Worm (Caenorhabditis elegans): ENCODE measurements around the gene vha-9.

vha-9 gene

DNA sequence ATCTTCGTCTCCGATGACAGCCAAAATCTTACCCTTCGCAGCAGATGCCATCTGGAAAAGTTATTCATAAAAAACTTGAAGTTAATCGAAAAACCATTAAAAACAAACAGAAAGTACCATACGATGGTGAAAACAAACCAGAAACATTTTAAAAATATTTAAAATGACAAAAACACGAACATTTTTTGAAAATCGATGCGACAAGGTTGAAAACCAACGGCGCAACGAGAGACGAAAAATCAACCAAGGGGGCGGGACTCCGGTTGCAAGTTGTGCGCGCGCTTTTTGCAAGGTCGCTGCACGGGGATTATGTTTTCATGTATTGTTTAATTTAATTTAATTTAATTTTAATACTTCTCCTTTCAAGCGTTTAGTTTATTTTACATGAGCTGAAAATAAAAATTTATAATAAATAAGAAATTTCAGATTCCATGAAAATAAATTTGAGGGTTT lies at the start of gene vha-9:
Gene vha-9, minus strand, starts transcription at position 51 of the 453 bp plus-strand sequence.
- TF ChIP-seq F13C5.2 (tag; optimal IDR thresholded peaks at IDR 0.05) (peak; percentile 36), hmg-4 (GFP tag; optimal IDR thresholded peaks at IDR 0.05) (peak; percentile 43), pes-1 (GFP tag; IDR thresholded peaks at IDR 0.05) (no peak; the same call in 1 of the 2 replicates), B0310.2 (tag; optimal IDR thresholded peaks at IDR 0.05) (no peak), ceh-36 (tag; optimal IDR thresholded peaks at IDR 0.05) (peak; percentile 67), scrt-1 (GFP tag; IDR thresholded peaks at IDR 0.05) (peak; percentile 29; the same call in 1 of the 2 replicates)

ce11 chrII:10351963-10352362 lies 48.5 kb upstream of the vha-9 start, which contains the start of gene C07E3.8:
TSS of gene C07E3.8 (plus strand) at chrII:10352263.
- no peak for TF ChIP-seq pes-1 (GFP tag; IDR thresholded peaks at IDR 0.05)
- TF ChIP-seq B0310.2 (tag; optimal IDR thresholded peaks at IDR 0.05) = no peak
- TF ChIP-seq F13C5.2 (tag; optimal IDR thresholded peaks at IDR 0.05) = no peak
- TF ChIP-seq ets-7 (tag; optimal IDR thresholded peaks at IDR 0.05) = no peak
- no peak for TF ChIP-seq ceh-13 (GFP tag; optimal IDR thresholded peaks at IDR 0.05)
- no peak for TF ChIP-seq tbx-37 (GFP tag; conservative IDR thresholded peaks at IDR 0.05)
- TF ChIP-seq hmg-4 (GFP tag; optimal IDR thresholded peaks at IDR 0.05) = no peak
- TF ChIP-seq scrt-1 (GFP tag; IDR thresholded peaks at IDR 0.05) = no peak
- no peak for TF ChIP-seq sea-1 (GFP tag; conservative IDR thresholded peaks at IDR 0.05)
- no peak for TF ChIP-seq hnd-1 (tag; optimal IDR thresholded peaks at IDR 0.05)
- no peak for TF ChIP-seq flt-1 (GFP tag; IDR thresholded peaks at IDR 0.05)
- no peak for TF ChIP-seq aly-1 (tag; optimal IDR thresholded peaks at IDR 0.05)
- TF ChIP-seq tra-4 (tag; optimal IDR thresholded peaks at IDR 0.05) = no peak
- no peak for TF ChIP-seq tbx-11 (GFP tag; IDR thresholded peaks at IDR 0.05)
- no peak for TF ChIP-seq hmbx-1 (tag; optimal IDR thresholded peaks at IDR 0.05)
- TF ChIP-seq ama-1 (optimal IDR thresholded peaks at IDR 0.05) = no peak
- no peak for TF ChIP-seq ceh-36 (tag; optimal IDR thresholded peaks at IDR 0.05)

- TF ChIP-seq hmg-4 (GFP tag; optimal IDR thresholded peaks at IDR 0.05) = no peak
- no peak for TF ChIP-seq ama-1 (optimal IDR thresholded peaks at IDR 0.05)
- no peak for TF ChIP-seq flt-1 (GFP tag; IDR thresholded peaks at IDR 0.05)
- no peak for TF ChIP-seq B0310.2 (tag; optimal IDR thresholded peaks at IDR 0.05)
- no peak for TF ChIP-seq hmbx-1 (tag; optimal IDR thresholded peaks at IDR 0.05)
- TF ChIP-seq aly-1 (tag; optimal IDR thresholded peaks at IDR 0.05) = no peak
- TF ChIP-seq tra-4 (tag; optimal IDR thresholded peaks at IDR 0.05) = no peak
- TF ChIP-seq sea-1 (GFP tag; conservative IDR thresholded peaks at IDR 0.05) = no peak
- no peak for TF ChIP-seq tbx-37 (GFP tag; conservative IDR thresholded peaks at IDR 0.05)
- no peak for TF ChIP-seq scrt-1 (GFP tag; IDR thresholded peaks at IDR 0.05)
- no peak for TF ChIP-seq ets-7 (tag; optimal IDR thresholded peaks at IDR 0.05)
- TF ChIP-seq ceh-13 (GFP tag; optimal IDR thresholded peaks at IDR 0.05) = no peak
- TF ChIP-seq pes-1 (GFP tag; IDR thresholded peaks at IDR 0.05) = no peak
- TF ChIP-seq tbx-11 (GFP tag; IDR thresholded peaks at IDR 0.05) = no peak
- no peak for TF ChIP-seq F13C5.2 (tag; optimal IDR thresholded peaks at IDR 0.05)
- TF ChIP-seq hnd-1 (tag; optimal IDR thresholded peaks at IDR 0.05) = no peak
- no peak for TF ChIP-seq ceh-36 (tag; optimal IDR thresholded peaks at IDR 0.05)
Measured at ce11 chrII:10350487-10350886, 47.0 kb upstream of the vha-9 start, which contains the start of gene C07E3.9. TSS of gene C07E3.9 (plus strand) at chrII:10350756.

DNA sequence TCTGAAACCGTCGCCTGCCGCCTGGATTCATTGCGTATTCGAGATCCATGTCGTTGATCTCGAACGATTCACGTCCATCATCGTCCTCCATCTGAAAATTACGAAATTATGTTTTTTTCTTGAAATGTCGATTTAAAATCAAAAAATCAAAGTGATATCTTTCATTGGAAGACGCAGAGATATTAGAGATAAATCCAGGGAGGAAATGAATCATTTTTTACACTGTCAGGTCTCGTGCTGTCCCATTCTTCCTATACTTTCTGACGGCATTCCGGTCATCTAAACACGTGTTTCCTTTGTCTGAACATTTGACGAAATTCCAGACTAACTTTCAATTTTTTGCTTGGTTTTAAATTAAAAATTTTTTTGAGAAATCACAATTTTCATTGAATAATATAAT lies 46.4 kb upstream of the vha-9 start, which contains the start of gene stip-1:
Gene stip-1, minus strand, starts transcription at position 98 of the 400 bp plus-strand sequence.
- TF ChIP-seq flt-1 (GFP tag; IDR thresholded peaks at IDR 0.05) = no peak
- no peak for TF ChIP-seq scrt-1 (GFP tag; IDR thresholded peaks at IDR 0.05)

DNA sequence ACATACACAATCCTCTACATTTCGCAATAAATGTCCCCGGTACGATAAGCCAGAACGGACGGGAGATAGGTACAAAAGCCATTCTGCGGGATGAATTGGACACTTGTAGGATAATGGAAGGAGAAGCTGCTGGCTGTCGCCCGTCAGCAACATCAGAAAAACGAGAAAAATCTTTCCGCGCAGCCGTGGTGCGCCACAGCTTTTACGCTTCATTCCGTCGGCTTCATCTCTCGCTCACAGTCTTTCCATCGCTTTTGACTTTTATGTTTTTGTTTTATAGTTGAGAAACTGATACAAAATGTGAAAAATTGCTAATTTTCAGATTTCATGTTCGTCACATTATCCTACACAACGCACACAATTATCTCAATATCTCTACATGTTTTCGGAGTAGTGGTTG lies 42.6 kb upstream of the vha-9 start, which contains the start of gene C07E3.10:
Gene C07E3.10, plus strand, starts transcription at position 301 of the 400 bp plus-strand sequence.
- TF ChIP-seq pes-1 (GFP tag; IDR thresholded peaks at IDR 0.05) (no peak), flt-1 (GFP tag; IDR thresholded peaks at IDR 0.05) (no peak), ets-7 (tag; optimal IDR thresholded peaks at IDR 0.05) (no peak), B0310.2 (tag; optimal IDR thresholded peaks at IDR 0.05) (no peak), ama-1 (optimal IDR thresholded peaks at IDR 0.05) (no peak), tbx-37 (GFP tag; conservative IDR thresholded peaks at IDR 0.05) (no peak), hnd-1 (tag; optimal IDR thresholded peaks at IDR 0.05) (no peak), aly-1 (tag; optimal IDR thresholded peaks at IDR 0.05) (no peak), F13C5.2 (tag; optimal IDR thresholded peaks at IDR 0.05) (no peak), ceh-36 (tag; optimal IDR thresholded peaks at IDR 0.05) (no peak), sea-1 (GFP tag; conservative IDR thresholded peaks at IDR 0.05) (no peak), tra-4 (tag; optimal IDR thresholded peaks at IDR 0.05) (no peak), tbx-11 (GFP tag; IDR thresholded peaks at IDR 0.05) (no peak), hmbx-1 (tag; optimal IDR thresholded peaks at IDR 0.05) (no peak), ceh-13 (GFP tag; optimal IDR thresholded peaks at IDR 0.05) (no peak), scrt-1 (GFP tag; IDR thresholded peaks at IDR 0.05) (no peak)

DNA sequence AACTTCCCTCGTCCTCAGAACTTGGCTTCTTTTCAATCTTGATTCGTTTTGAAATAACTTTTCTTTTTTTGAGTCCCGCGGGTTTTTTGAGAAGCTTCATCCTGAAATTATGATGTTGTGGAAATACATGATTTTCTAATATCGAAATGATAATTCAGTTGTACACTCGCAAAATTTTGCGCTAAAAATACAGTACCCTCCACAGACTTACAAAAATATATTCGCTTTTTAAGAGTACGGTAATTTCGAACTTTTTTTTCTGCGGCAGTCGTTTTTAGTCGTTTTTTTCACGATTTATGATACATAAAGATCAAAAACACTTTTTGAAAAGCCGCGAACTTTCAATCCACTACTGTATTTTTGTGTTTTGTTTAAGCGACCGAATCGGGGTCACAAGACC lies 41.5 kb upstream of the vha-9 start, which contains the start of gene pro-2:
Gene pro-2, minus strand, starts transcription at position 101 of the 400 bp plus-strand sequence.
- TF ChIP-seq hmbx-1 (tag; optimal IDR thresholded peaks at IDR 0.05) (no peak), tbx-11 (GFP tag; IDR thresholded peaks at IDR 0.05) (no peak), F13C5.2 (tag; optimal IDR thresholded peaks at IDR 0.05) (no peak), sea-1 (GFP tag; conservative IDR thresholded peaks at IDR 0.05) (no peak), pes-1 (GFP tag; IDR thresholded peaks at IDR 0.05) (no peak), ceh-36 (tag; optimal IDR thresholded peaks at IDR 0.05) (no peak), flt-1 (GFP tag; IDR thresholded peaks at IDR 0.05) (no peak), ets-7 (tag; optimal IDR thresholded peaks at IDR 0.05) (no peak), scrt-1 (GFP tag; IDR thresholded peaks at IDR 0.05) (no peak), ama-1 (optimal IDR thresholded peaks at IDR 0.05) (no peak), tra-4 (tag; optimal IDR thresholded peaks at IDR 0.05) (no peak), hnd-1 (tag; optimal IDR thresholded peaks at IDR 0.05) (no peak), B0310.2 (tag; optimal IDR thresholded peaks at IDR 0.05) (no peak), tbx-37 (GFP tag; conservative IDR thresholded peaks at IDR 0.05) (no peak), ceh-13 (GFP tag; optimal IDR thresholded peaks at IDR 0.05) (no peak), hmg-4 (GFP tag; optimal IDR thresholded peaks at IDR 0.05) (no peak), aly-1 (tag; optimal IDR thresholded peaks at IDR 0.05) (no peak)

DNA sequence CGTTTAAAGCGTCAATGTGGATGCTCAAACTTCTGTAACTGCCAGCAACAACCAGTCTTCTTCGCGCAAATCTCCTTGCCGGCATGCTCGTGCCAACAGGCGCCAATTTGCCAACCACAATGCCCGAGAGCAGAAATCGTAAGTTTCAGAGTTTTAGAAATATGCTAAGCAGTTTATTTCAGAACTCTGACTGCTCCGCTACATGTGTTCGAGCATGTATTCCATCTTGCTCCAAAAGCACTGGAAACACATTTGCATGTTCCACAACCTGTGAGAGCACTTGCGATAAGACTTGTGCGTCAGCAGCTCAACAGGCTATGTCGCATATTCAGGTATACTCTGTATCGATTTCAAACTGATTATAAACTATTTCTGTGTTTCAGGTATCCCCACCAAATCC lies 26.2 kb upstream of the vha-9 start:
- no peak for TF ChIP-seq F13C5.2 (tag; optimal IDR thresholded peaks at IDR 0.05)
- TF ChIP-seq aly-1 (tag; optimal IDR thresholded peaks at IDR 0.05) = no peak
- TF ChIP-seq ama-1 (optimal IDR thresholded peaks at IDR 0.05) = no peak
- TF ChIP-seq hmg-4 (GFP tag; optimal IDR thresholded peaks at IDR 0.05) = no peak
- TF ChIP-seq pes-1 (GFP tag; IDR thresholded peaks at IDR 0.05) = no peak
- no peak for TF ChIP-seq scrt-1 (GFP tag; IDR thresholded peaks at IDR 0.05)
- no peak for TF ChIP-seq tra-4 (tag; optimal IDR thresholded peaks at IDR 0.05)
- TF ChIP-seq flt-1 (GFP tag; IDR thresholded peaks at IDR 0.05) = no peak
- no peak for TF ChIP-seq tbx-11 (GFP tag; IDR thresholded peaks at IDR 0.05)
- no peak for TF ChIP-seq ceh-36 (tag; optimal IDR thresholded peaks at IDR 0.05)
- no peak for TF ChIP-seq B0310.2 (tag; optimal IDR thresholded peaks at IDR 0.05)
- no peak for TF ChIP-seq tbx-37 (GFP tag; conservative IDR thresholded peaks at IDR 0.05)
- no peak for TF ChIP-seq ceh-13 (GFP tag; optimal IDR thresholded peaks at IDR 0.05)
- no peak for TF ChIP-seq sea-1 (GFP tag; conservative IDR thresholded peaks at IDR 0.05)
- TF ChIP-seq hmbx-1 (tag; optimal IDR thresholded peaks at IDR 0.05) = no peak
- TF ChIP-seq ets-7 (tag; optimal IDR thresholded peaks at IDR 0.05) = no peak
- no peak for TF ChIP-seq hnd-1 (tag; optimal IDR thresholded peaks at IDR 0.05)
